Worm (Caenorhabditis elegans): ENCODE results near the gene srw-12.

ce11 chrV:15223668-15224067 lies 14.8 kb downstream of the srw-12 start, which contains the start of gene srw-24:
- no peak for TF ChIP-seq sma-9 (GFP tag; optimal IDR thresholded peaks at IDR 0.05)
- TF ChIP-seq sma-9 (tag; optimal IDR thresholded peaks at IDR 0.05): no peak
- no peak for TF ChIP-seq unc-55 (GFP tag; optimal IDR thresholded peaks at IDR 0.05)
- no peak for TF ChIP-seq ama-1 (optimal IDR thresholded peaks at IDR 0.05)
- no peak for TF ChIP-seq elt-3 (tag; optimal IDR thresholded peaks at IDR 0.05)
- no peak for TF ChIP-seq snpc-4 (tag; optimal IDR thresholded peaks at IDR 0.05)
- no peak for TF ChIP-seq nhr-10 (tag; optimal IDR thresholded peaks at IDR 0.05)
- no peak for TF ChIP-seq ztf-11 (tag; optimal IDR thresholded peaks at IDR 0.05)
- no peak for TF ChIP-seq nhr-237 (tag; optimal IDR thresholded peaks at IDR 0.05)
- TF ChIP-seq sma-3 (GFP tag; optimal IDR thresholded peaks at IDR 0.05): no peak
- TF ChIP-seq ceh-82 (tag; optimal IDR thresholded peaks at IDR 0.05): no peak
